Worm (Caenorhabditis elegans): ENCODE data around the gene trm-2A.

- TF ChIP-seq elt-2 (tag; optimal IDR thresholded peaks at IDR 0.05) (no peak), nhr-232 (tag; optimal IDR thresholded peaks at IDR 0.05) (no peak), pha-4 (tag; optimal IDR thresholded peaks at IDR 0.05) (no peak), nhr-11 (tag; optimal IDR thresholded peaks at IDR 0.05) (no peak), fkh-10 (GFP tag; optimal IDR thresholded peaks at IDR 0.05) (no peak), pax-1 (tag; optimal IDR thresholded peaks at IDR 0.05) (no peak), pqm-1 (tag; optimal IDR thresholded peaks at IDR 0.05) (no peak), unc-55 (GFP tag; optimal IDR thresholded peaks at IDR 0.05) (no peak), eyg-1 (tag; optimal IDR thresholded peaks at IDR 0.05) (no peak), pag-3 (tag; optimal IDR thresholded peaks at IDR 0.05; ENCODE audit: borderline replicate concordance) (no peak), unc-3 (GFP tag; conservative IDR thresholded peaks at IDR 0.05) (no peak), unc-3 (tag; optimal IDR thresholded peaks at IDR 0.05) (no peak), ceh-6 (GFP tag; optimal IDR thresholded peaks at IDR 0.05) (no peak), hlh-6 (tag; optimal IDR thresholded peaks at IDR 0.05) (no peak), ahr-1 (tag; optimal IDR thresholded peaks at IDR 0.05) (no peak)
Measured at ce11 chrV:858841-859456, 45.8 kb upstream of the trm-2A start.

Measured in whole organism, late embryonic.